Fruit fly (Drosophila melanogaster): ENCODE data around the gene CG32075.

CG32075 gene

DNA sequence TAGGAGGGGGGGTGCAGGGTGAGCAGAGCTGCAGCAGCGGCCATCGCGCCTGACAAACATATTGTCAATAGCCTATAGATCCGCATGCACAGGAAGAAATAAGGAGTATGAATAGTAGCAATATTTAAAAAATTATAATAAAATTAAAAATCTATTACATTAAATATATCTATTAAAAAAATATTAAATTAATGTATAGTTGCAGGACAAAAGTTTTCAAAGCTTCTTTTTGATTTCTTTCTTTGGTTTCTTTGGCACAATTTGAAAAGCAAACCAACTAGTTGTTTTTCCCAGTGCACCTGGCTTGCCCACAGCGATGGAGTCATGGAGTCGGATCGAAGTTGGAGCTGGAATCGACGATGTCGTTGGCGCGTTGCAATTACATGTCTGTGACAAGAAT lies 33.0 kb downstream of the CG32075 start:
- TF ChIP-seq CG7045 (GFP tag; optimal IDR thresholded peaks at IDR 0.05) (no peak), bab1 (GFP tag; optimal IDR thresholded peaks at IDR 0.05) (no peak), Hr96 (GFP tag; optimal IDR thresholded peaks at IDR 0.05) (no peak), CG5204 (GFP tag; optimal IDR thresholded peaks at IDR 0.05) (no peak), Clk (GFP tag; optimal IDR thresholded peaks at IDR 0.05) (no peak), Mnt (GFP tag; optimal IDR thresholded peaks at IDR 0.05) (no peak), toe (GFP tag; optimal IDR thresholded peaks at IDR 0.05) (no peak), CG12768 (GFP tag; optimal IDR thresholded peaks at IDR 0.05) (no peak), cic (GFP tag; optimal IDR thresholded peaks at IDR 0.05) (no peak), kay (GFP tag; ENCODE audit: borderline replicate concordance) (no peak), ovo (GFP tag; optimal IDR thresholded peaks at IDR 0.05) (no peak), CG11617 (GFP tag; optimal IDR thresholded peaks at IDR 0.05) (no peak), CG1620 (GFP tag; optimal IDR thresholded peaks at IDR 0.05) (no peak), CG7101 (tag; optimal IDR thresholded peaks at IDR 0.05) (no peak), tj (GFP tag; optimal IDR thresholded peaks at IDR 0.05) (no peak), pad (GFP tag; optimal IDR thresholded peaks at IDR 0.05) (no peak), cnc (optimal IDR thresholded peaks at IDR 0.05) (no peak), CG33017 (tag; optimal IDR thresholded peaks at IDR 0.05) (no peak), Crg-1 (GFP tag; optimal IDR thresholded peaks at IDR 0.05) (no peak), CG14711 (tag; optimal IDR thresholded peaks at IDR 0.05) (no peak)

DNA sequence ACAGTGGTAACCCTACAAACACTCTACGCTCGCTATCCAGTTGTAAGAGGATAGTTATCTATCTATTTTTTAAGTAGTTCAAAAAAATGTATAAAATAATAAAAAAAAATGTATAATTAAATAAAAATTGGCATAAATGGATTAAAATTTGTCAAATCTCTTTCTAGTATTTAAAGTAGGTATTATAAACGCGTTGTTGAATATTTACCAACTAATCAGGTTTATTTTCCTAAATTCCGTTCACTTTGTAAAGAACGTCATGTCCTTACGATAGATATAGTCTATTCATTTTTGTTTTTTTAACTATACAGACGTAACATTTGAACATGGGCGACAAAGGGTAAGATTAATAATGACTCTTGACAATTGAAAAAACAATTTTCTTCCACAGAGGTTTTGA lies 37.5 kb downstream of the CG32075 start, which contains the start of gene CG32081:
CG32081 (plus strand) TSS at position 301 of the 400 bp plus-strand sequence.
- TF ChIP-seq Crg-1 (GFP tag; optimal IDR thresholded peaks at IDR 0.05) (no peak), Hr96 (GFP tag; optimal IDR thresholded peaks at IDR 0.05) (no peak), CG1620 (GFP tag; optimal IDR thresholded peaks at IDR 0.05) (no peak), kay (GFP tag; ENCODE audit: borderline replicate concordance) (no peak), CG7045 (GFP tag; optimal IDR thresholded peaks at IDR 0.05) (no peak), CG14711 (tag; optimal IDR thresholded peaks at IDR 0.05) (no peak), CG7101 (tag; optimal IDR thresholded peaks at IDR 0.05) (no peak), ovo (GFP tag; optimal IDR thresholded peaks at IDR 0.05) (no peak), toe (GFP tag; optimal IDR thresholded peaks at IDR 0.05) (no peak), tj (GFP tag; optimal IDR thresholded peaks at IDR 0.05) (no peak), Clk (GFP tag; optimal IDR thresholded peaks at IDR 0.05) (no peak), CG12768 (GFP tag; optimal IDR thresholded peaks at IDR 0.05) (no peak), CG11617 (GFP tag; optimal IDR thresholded peaks at IDR 0.05) (no peak), CG33017 (tag; optimal IDR thresholded peaks at IDR 0.05) (no peak), Mnt (GFP tag; optimal IDR thresholded peaks at IDR 0.05) (no peak), bab1 (GFP tag; optimal IDR thresholded peaks at IDR 0.05) (no peak)

- no peak for TF ChIP-seq CG7045 (GFP tag; optimal IDR thresholded peaks at IDR 0.05)
- no peak for TF ChIP-seq cnc (optimal IDR thresholded peaks at IDR 0.05)
- TF ChIP-seq CG5204 (GFP tag; optimal IDR thresholded peaks at IDR 0.05) = no peak
- TF ChIP-seq toe (GFP tag; optimal IDR thresholded peaks at IDR 0.05) = no peak
- no peak for TF ChIP-seq Clk (GFP tag; optimal IDR thresholded peaks at IDR 0.05)
- TF ChIP-seq Crg-1 (GFP tag; optimal IDR thresholded peaks at IDR 0.05) = no peak
- no peak for TF ChIP-seq CG12768 (GFP tag; optimal IDR thresholded peaks at IDR 0.05)
- no peak for TF ChIP-seq CG11617 (GFP tag; optimal IDR thresholded peaks at IDR 0.05)
- no peak for TF ChIP-seq pad (GFP tag; optimal IDR thresholded peaks at IDR 0.05)
- TF ChIP-seq bab1 (GFP tag; optimal IDR thresholded peaks at IDR 0.05) = no peak
- TF ChIP-seq CG14711 (tag; optimal IDR thresholded peaks at IDR 0.05) = no peak
- no peak for TF ChIP-seq Hr96 (GFP tag; optimal IDR thresholded peaks at IDR 0.05)
- TF ChIP-seq kay (GFP tag; ENCODE audit: borderline replicate concordance) = no peak
- no peak for TF ChIP-seq ovo (GFP tag; optimal IDR thresholded peaks at IDR 0.05)
These were observed 39.5 kb downstream of the CG32075 start, which contains the start of gene CG32079 for dm6 chr3L:11025261-11025660. TSS of gene CG32079 (plus strand) at chr3L:11025561.

DNA sequence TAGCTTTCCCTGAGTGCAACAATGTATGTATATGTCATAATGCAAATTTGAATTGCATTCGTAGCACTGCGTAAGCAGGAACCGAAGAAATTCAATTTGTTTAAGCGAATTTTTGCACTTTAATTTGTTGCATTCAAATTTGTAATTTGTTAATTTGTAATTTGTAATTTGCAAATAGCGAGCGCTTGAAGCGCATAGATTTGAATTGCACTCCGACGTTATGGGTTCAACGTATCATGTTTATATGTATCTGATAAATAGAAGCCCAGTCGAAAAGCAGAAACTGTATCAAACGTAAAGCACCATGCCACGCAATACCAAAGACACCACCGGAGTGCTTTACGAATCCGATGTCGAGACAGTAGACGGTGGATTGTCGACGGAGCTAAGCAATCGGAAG lies 41.5 kb downstream of the CG32075 start, which contains the start of gene Fad2:
Fad2 (plus strand) TSS at position 301 of the 400 bp plus-strand sequence.
- no peak for TF ChIP-seq CG11617 (GFP tag; optimal IDR thresholded peaks at IDR 0.05)
- TF ChIP-seq CG7101 (tag; optimal IDR thresholded peaks at IDR 0.05) = no peak
- no peak for TF ChIP-seq kay (GFP tag; ENCODE audit: borderline replicate concordance)
- no peak for TF ChIP-seq cnc (optimal IDR thresholded peaks at IDR 0.05)
- TF ChIP-seq CG1620 (GFP tag; optimal IDR thresholded peaks at IDR 0.05) = no peak
- no peak for TF ChIP-seq CG5204 (GFP tag; optimal IDR thresholded peaks at IDR 0.05)
- no peak for TF ChIP-seq cic (GFP tag; optimal IDR thresholded peaks at IDR 0.05)
- no peak for TF ChIP-seq Clk (GFP tag; optimal IDR thresholded peaks at IDR 0.05)
- no peak for TF ChIP-seq CG33017 (tag; optimal IDR thresholded peaks at IDR 0.05)
- no peak for TF ChIP-seq pad (GFP tag; optimal IDR thresholded peaks at IDR 0.05)
- no peak for TF ChIP-seq tj (GFP tag; optimal IDR thresholded peaks at IDR 0.05)
- TF ChIP-seq toe (GFP tag; optimal IDR thresholded peaks at IDR 0.05) = no peak
- no peak for TF ChIP-seq CG12768 (GFP tag; optimal IDR thresholded peaks at IDR 0.05)

DNA sequence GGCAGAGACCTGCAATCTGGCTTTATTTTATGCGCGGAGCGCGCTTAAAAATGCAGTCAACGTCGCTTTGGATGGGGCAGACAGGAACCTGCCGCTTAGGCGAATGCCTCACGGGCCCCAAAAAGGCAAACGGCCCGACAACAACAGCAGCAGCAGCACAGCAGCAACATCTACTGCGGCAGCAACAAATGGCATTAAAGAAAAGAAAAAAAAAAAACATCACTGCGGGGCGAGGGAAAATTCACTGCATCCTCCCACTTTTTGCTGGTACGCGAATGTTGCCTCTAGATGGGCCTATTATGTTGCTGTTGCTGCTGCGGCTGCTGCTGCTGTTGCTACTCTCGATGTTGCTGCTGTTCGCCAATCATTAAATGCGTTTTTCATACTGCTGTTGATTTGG lies 42.8 kb downstream of the CG32075 start:
- TF ChIP-seq CG11617 (GFP tag; optimal IDR thresholded peaks at IDR 0.05) = no peak
- TF ChIP-seq toe (GFP tag; optimal IDR thresholded peaks at IDR 0.05) = no peak
- TF ChIP-seq cnc (optimal IDR thresholded peaks at IDR 0.05) = no peak
- TF ChIP-seq CG7101 (tag; optimal IDR thresholded peaks at IDR 0.05) = no peak
- TF ChIP-seq CG7045 (GFP tag; optimal IDR thresholded peaks at IDR 0.05) = no peak
- TF ChIP-seq kay (GFP tag; ENCODE audit: borderline replicate concordance) = no peak
- no peak for TF ChIP-seq tj (GFP tag; optimal IDR thresholded peaks at IDR 0.05)
- no peak for TF ChIP-seq Mnt (GFP tag; optimal IDR thresholded peaks at IDR 0.05)
- TF ChIP-seq bab1 (GFP tag; optimal IDR thresholded peaks at IDR 0.05) = no peak
- TF ChIP-seq Hr96 (GFP tag; optimal IDR thresholded peaks at IDR 0.05) = no peak
- no peak for TF ChIP-seq Crg-1 (GFP tag; optimal IDR thresholded peaks at IDR 0.05)
- no peak for TF ChIP-seq CG5204 (GFP tag; optimal IDR thresholded peaks at IDR 0.05)
- no peak for TF ChIP-seq ovo (GFP tag; optimal IDR thresholded peaks at IDR 0.05)
- no peak for TF ChIP-seq CG14711 (tag; optimal IDR thresholded peaks at IDR 0.05)

DNA sequence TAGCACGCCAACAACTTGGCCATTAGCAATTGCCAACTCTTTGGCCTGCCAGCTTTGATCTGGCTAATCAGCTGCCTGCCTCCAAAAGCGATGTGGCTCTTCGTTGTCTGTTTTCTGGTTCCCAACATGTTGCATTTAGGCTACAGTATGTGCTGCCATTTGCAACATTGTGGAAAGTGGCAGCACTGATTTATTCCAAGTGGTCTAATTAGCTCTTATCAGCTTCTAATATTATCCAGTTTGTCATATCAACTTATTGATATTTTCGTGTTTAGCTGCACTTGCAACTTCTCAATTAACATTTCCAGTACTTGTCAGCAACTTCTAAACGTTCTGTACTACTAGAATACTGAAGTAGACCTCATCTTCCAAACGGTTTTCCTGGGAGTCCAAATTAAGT lies 44.7 kb downstream of the CG32075 start:
- TF ChIP-seq kay (GFP tag; ENCODE audit: borderline replicate concordance) = no peak
- no peak for TF ChIP-seq CG7045 (GFP tag; optimal IDR thresholded peaks at IDR 0.05)
- TF ChIP-seq Hr96 (GFP tag; optimal IDR thresholded peaks at IDR 0.05) = no peak

All from whole organism, adult.